Worm (Caenorhabditis elegans): ENCODE results near the gene K05G3.2.

DNA sequence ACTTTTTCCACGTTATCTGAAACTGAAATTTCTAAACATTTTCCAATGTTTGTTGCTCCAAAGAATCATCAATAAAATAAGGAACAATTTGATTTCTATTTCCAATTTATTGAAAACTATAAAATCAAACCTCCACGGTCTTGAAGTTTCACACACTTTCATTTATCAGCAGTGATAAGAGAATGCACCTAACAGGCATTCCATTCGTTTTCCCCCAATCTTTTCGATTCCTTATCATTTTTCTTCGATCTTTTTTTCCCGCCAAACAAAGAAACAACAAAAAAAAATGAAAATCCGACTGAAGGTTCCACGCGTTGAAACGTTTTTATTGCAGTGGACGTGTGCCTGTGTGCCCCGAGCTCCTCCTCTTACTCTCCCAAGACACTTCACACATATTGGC, 38.1 kb upstream of the K05G3.2 start, which contains the start of gene nas-39:
- TF ChIP-seq scrt-1 (GFP tag; IDR thresholded peaks at IDR 0.05) (no peak), tbx-37 (GFP tag; conservative IDR thresholded peaks at IDR 0.05) (no peak), sea-1 (GFP tag; conservative IDR thresholded peaks at IDR 0.05) (no peak), ama-1 (optimal IDR thresholded peaks at IDR 0.05) (no peak), flt-1 (GFP tag; IDR thresholded peaks at IDR 0.05) (no peak), ceh-36 (tag; optimal IDR thresholded peaks at IDR 0.05) (no peak), hnd-1 (tag; optimal IDR thresholded peaks at IDR 0.05) (no peak), hmg-4 (GFP tag; optimal IDR thresholded peaks at IDR 0.05) (no peak), ets-7 (tag; optimal IDR thresholded peaks at IDR 0.05) (no peak), B0310.2 (tag; optimal IDR thresholded peaks at IDR 0.05) (no peak), pes-1 (GFP tag; IDR thresholded peaks at IDR 0.05) (no peak), aly-1 (tag; optimal IDR thresholded peaks at IDR 0.05) (no peak), F13C5.2 (tag; optimal IDR thresholded peaks at IDR 0.05) (no peak), hmbx-1 (tag; optimal IDR thresholded peaks at IDR 0.05) (no peak)

Data from whole organism, early embryonic.